Worm (Caenorhabditis elegans): ENCODE results near the gene glit-1.

The glit-1 gene

DNA sequence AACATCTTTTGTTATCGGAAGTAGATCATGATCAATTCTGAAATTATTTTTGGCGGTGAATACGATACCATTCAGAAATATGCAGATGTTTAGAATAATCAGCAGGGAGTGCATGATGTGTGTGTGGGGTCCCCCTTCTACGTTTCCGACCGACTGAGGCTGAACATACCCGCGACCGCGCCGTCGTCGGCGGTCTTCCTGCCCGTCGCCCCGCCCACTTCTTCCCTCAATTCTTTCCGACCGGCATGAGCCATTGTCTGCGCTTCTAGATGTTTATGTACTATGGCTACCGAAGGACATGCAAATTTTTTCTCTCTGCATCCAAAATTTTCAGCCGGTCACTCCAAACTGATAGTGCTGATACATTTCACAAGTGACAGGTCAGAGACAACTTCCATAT lies 32.0 kb downstream of the glit-1 start:
- TF ChIP-seq ceh-62 (tag; optimal IDR thresholded peaks at IDR 0.05) = no peak
- no peak for TF ChIP-seq ztf-11 (tag; optimal IDR thresholded peaks at IDR 0.05)
- TF ChIP-seq pqm-1 (tag; optimal IDR thresholded peaks at IDR 0.05) = no peak
- TF ChIP-seq dmd-6 (GFP tag; IDR thresholded peaks at IDR 0.05) = peak; percentile 25; the same call in 1 of the 2 replicates
- TF ChIP-seq ceh-28 (tag; optimal IDR thresholded peaks at IDR 0.05) = no peak
- TF ChIP-seq madf-5 (GFP tag; IDR thresholded peaks at IDR 0.05) = 0 out of 4 replicates have a peak, but pooled peaks of 1 of the 2 experiments have one; percentile 59
- peak; percentile 70 for TF ChIP-seq set-16 (GFP tag; IDR thresholded peaks at IDR 0.05)

DNA sequence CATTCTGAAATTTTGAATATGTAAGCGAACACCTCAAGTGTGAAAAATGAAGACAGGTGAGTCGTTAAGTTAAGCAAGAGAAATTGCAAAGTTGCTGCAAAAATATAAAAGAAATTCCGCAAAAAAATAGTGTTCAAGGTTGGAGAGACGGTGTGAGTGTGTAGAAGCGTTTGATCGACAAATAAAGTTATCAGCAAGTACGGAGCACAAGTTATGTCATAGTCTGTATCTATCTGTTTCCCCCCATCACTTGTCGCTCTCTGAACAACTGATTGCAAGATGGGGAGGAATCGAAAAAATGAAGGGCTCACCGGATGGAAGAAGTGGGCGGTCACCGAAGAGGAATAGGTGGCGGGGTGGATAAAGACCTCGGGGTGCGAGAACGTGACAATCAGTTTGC lies 37.0 kb downstream of the glit-1 start, which contains the start of gene lon-2:
Gene lon-2 (minus strand): TSS at position 4 of the 400 bp plus-strand sequence.
- TF ChIP-seq duxl-1 (tag; optimal IDR thresholded peaks at IDR 0.05; ENCODE audit: poor library complexity) = no peak
- TF ChIP-seq nhr-28 (tag; optimal IDR thresholded peaks at IDR 0.05) = peak; percentile 81
- no peak for TF ChIP-seq daf-16 (GFP tag; optimal IDR thresholded peaks at IDR 0.05)
- peak; percentile 22 for TF ChIP-seq daf-16 (tag; optimal IDR thresholded peaks at IDR 0.05)
- TF ChIP-seq unc-62 (GFP tag; optimal IDR thresholded peaks at IDR 0.05 in 1 of 2) = no peak
- TF ChIP-seq unc-62 (tag; optimal IDR thresholded peaks at IDR 0.05) = no peak
- peak; percentile 43 for TF ChIP-seq hlh-11 (tag; optimal IDR thresholded peaks at IDR 0.05)
- no peak for TF ChIP-seq vab-7 (GFP tag; IDR thresholded peaks at IDR 0.05)
- TF ChIP-seq F44E2.7 (GFP tag; IDR thresholded peaks at IDR 0.05) = no peak
- no peak for TF ChIP-seq nhr-48 (tag; optimal IDR thresholded peaks at IDR 0.05)
- TF ChIP-seq hlh-30 (tag; optimal IDR thresholded peaks at IDR 0.05; ENCODE audit: insufficient read depth) = peak; percentile 7
- TF ChIP-seq D1046.2 (GFP tag; IDR thresholded peaks at IDR 0.05) = no peak
- TF ChIP-seq ztf-11 (tag; optimal IDR thresholded peaks at IDR 0.05) = no peak
- no peak for TF ChIP-seq ZK546.5 (tag; optimal IDR thresholded peaks at IDR 0.05)
- TF ChIP-seq dve-1 (tag; optimal IDR thresholded peaks at IDR 0.05; ENCODE audit: insufficient read depth) = peak; percentile 14
- peak; percentile 80 for TF ChIP-seq pqm-1 (tag; optimal IDR thresholded peaks at IDR 0.05)
- TF ChIP-seq Y105C5A.15 (GFP tag; IDR thresholded peaks at IDR 0.05) = no peak

DNA sequence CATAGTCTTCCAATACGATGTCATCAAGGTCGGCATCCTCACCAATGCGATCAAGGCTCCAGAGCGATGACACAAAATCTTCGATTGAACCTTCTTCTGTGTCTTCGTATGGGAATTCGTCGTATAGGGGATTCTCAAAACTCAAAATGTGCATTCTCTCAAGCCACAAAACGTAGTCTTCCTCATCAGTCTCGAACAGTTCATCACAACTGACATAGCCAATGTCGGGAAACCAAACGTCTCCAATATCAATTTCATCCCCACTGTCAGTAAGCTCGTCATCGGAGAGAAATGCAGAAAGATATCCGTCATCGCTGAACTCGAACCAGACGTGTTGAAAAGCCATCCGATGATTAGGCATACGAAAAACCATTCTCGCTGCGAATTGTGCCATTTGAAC lies 42.6 kb downstream of the glit-1 start, which contains the start of gene C39E6.2:
Gene C39E6.2 (minus strand): TSS at position 394 of the 400 bp plus-strand sequence.
- TF ChIP-seq unc-62 (GFP tag; optimal IDR thresholded peaks at IDR 0.05 in 1 of 2) = peak in 1 of 2 experiments; percentile 94
- TF ChIP-seq unc-62 (tag; optimal IDR thresholded peaks at IDR 0.05) = no peak
- no peak for TF ChIP-seq zfp-2 (tag; optimal IDR thresholded peaks at IDR 0.05)
- no peak for TF ChIP-seq vab-7 (GFP tag; IDR thresholded peaks at IDR 0.05)
- TF ChIP-seq zag-1 (tag; optimal IDR thresholded peaks at IDR 0.05) = no peak
- no peak for TF ChIP-seq T26A8.4 (GFP tag; IDR thresholded peaks at IDR 0.05)
- TF ChIP-seq ctbp-1 (GFP tag; IDR thresholded peaks at IDR 0.05) = no peak
- TF ChIP-seq madf-5 (GFP tag; IDR thresholded peaks at IDR 0.05) = no peak
- TF ChIP-seq set-16 (GFP tag; IDR thresholded peaks at IDR 0.05) = no peak

DNA sequence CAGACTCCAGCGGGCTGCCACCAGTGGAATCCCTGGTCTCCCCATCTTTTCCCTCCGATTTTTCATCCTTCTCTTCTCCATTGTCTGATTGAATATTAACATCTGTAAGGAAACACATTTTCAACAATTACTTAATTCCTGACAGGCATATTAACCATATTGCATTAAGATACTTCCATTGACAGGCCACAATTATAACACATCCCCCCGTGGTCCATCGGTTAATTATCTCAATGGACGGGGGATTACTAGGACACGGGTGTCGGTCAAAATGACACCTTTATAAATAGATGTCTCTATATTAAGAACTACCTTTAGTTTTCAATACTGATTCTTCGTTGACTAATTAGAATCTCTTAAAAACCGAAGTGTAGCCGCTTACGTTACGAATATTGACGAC lies 47.6 kb downstream of the glit-1 start:
- TF ChIP-seq Y48G9A.11 (GFP tag; IDR thresholded peaks at IDR 0.05) = no peak
- no peak for TF ChIP-seq D1046.2 (GFP tag; IDR thresholded peaks at IDR 0.05)

DNA sequence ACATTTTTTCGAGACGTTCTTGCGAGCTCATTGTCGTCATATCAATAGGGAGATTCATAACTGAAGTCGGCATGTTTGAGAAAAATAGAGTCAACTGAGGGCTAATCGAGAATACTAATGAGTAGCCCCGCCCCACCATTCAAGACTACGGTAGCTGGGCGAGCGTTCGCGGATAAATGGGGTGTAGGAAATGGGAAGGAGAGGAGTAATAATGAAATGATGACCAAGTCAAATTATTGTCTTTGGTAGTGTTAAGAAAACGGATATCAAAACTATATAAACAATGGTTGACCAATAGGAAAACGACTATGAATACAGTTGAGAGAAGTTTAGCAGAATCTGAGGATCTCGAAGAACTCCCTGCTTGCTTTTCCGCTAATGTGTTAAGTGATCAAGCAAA lies 49.5 kb downstream of the glit-1 start, which contains the start of gene mls-2:
Gene mls-2 (minus strand): TSS at position 101 of the 400 bp plus-strand sequence.
- TF ChIP-seq nhr-48 (tag; optimal IDR thresholded peaks at IDR 0.05) = no peak
- no peak for TF ChIP-seq ztf-11 (tag; optimal IDR thresholded peaks at IDR 0.05)
- no peak for TF ChIP-seq ceh-32 (tag; optimal IDR thresholded peaks at IDR 0.05; ENCODE audit: poor library complexity)
- no peak for TF ChIP-seq unc-130 (GFP tag; optimal IDR thresholded peaks at IDR 0.05)
- no peak for TF ChIP-seq arid-1 (GFP tag; conservative IDR thresholded peaks at IDR 0.05)
- no peak for TF ChIP-seq mxl-2 (GFP tag; conservative IDR thresholded peaks at IDR 0.05)
- no peak for TF ChIP-seq vab-7 (GFP tag; IDR thresholded peaks at IDR 0.05)
- no peak for TF ChIP-seq mxl-3 (GFP tag; optimal IDR thresholded peaks at IDR 0.05)
- no peak for TF ChIP-seq lim-7 (GFP tag; IDR thresholded peaks at IDR 0.05)
- no peak for TF ChIP-seq hlh-11 (tag; optimal IDR thresholded peaks at IDR 0.05)
- TF ChIP-seq mep-1 (tag; optimal IDR thresholded peaks at IDR 0.05) = no peak
- TF ChIP-seq dpl-1 (GFP tag; optimal IDR thresholded peaks at IDR 0.05) = no peak
- no peak for TF ChIP-seq F37D6.2 (tag; optimal IDR thresholded peaks at IDR 0.05)
- no peak for TF ChIP-seq Y75B8A.6 (GFP tag; IDR thresholded peaks at IDR 0.05)
- TF ChIP-seq nhr-6 (tag; optimal IDR thresholded peaks at IDR 0.05) = no peak
- no peak for TF ChIP-seq pqm-1 (tag; optimal IDR thresholded peaks at IDR 0.05)

All from whole organism, L4 larva.